Worm (Caenorhabditis elegans) whole organism, L1 larva: ENCODE results near the gene him-18.

ENCODE experiments used
- C16A3.4 ChIP-seq: fragments of 150-350 bp; optimal IDR thresholded peaks from 2 replicates; lab custom pipeline; 2014; ENCODE audit warnings: missing biosample characterization, missing genetic modification characterization
- C34B4.2 ChIP-seq: sonication (generic microtip); optimal IDR thresholded peaks from 2 replicates; lab custom pipeline; 2017; ENCODE audit warnings: mild to moderate bottlenecking, missing genetic modification characterization, missing compliant biosample characterization
- Y116A8C.19 ChIP-seq: sonication (generic microtip); optimal IDR thresholded peaks from 2 replicates; lab custom pipeline; 2016; ENCODE audit warnings: missing compliant biosample characterization, missing genetic modification characterization, borderline replicate concordance
- aha-1 ChIP-seq: fragments of 150-350 bp; optimal IDR thresholded peaks from 2 replicates; lab custom pipeline; 2014; ENCODE audit warnings: missing biosample characterization, missing genetic modification characterization
- alr-1 ChIP-seq: fragments of 200-800 bp; sonication (Bioruptor generic); optimal IDR thresholded peaks from 2 replicates; lab custom pipeline; 2018; ENCODE audit warnings: borderline replicate concordance, mild to moderate bottlenecking, missing genetic modification characterization, missing compliant biosample characterization
- aly-2 ChIP-seq: fragments of 150-350 bp; optimal IDR thresholded peaks from 2 replicates; lab custom pipeline; 2014; ENCODE audit warnings: missing biosample characterization, missing genetic modification characterization
- blmp-1 ChIP-seq: fragments of 150-350 bp; optimal IDR thresholded peaks from 2 replicates; lab custom pipeline; 2014; ENCODE audit warnings: missing biosample characterization, missing genetic modification characterization
- ceh-8 ChIP-seq: fragments of 200-800 bp; sonication (Bioruptor generic); optimal IDR thresholded peaks from 2 replicates; lab custom pipeline; 2018; ENCODE audit warnings: mild to moderate bottlenecking, missing genetic modification characterization, moderate library complexity, missing compliant biosample characterization
- dpl-1 ChIP-seq, 3 experiments: fragments of 150-350 bp in 2 of 3; sonication (generic microtip) in 1 of 3; optimal IDR thresholded peaks; 2 replicates each; lab custom pipeline; 2014 to 2017; ENCODE audit warnings: missing biosample characterization in 3 of 3, missing genetic modification characterization in 3 of 3, missing genetic modification reagents in 3 of 3
- dsc-1 ChIP-seq: sonication (generic microtip); optimal IDR thresholded peaks from 2 replicates; lab custom pipeline; 2016; ENCODE audit warnings: mild to moderate bottlenecking, missing genetic modification characterization, missing compliant biosample characterization
- efl-1 ChIP-seq, 4 experiments: fragments of 150-350 bp; optimal IDR thresholded peaks in 3 of 4; peaks in 1 of 4; 1 replicate in 1 of 4; 2 replicates in 3 of 4; lab custom pipeline; 2014; ENCODE audit warnings: missing biosample characterization in 2 of 4, missing genetic modification characterization in 2 of 4, missing genetic modification reagents in 2 of 4
- egl-13 ChIP-seq: sonication (generic microtip); optimal IDR thresholded peaks from 2 replicates; lab custom pipeline; 2016; ENCODE audit warnings: missing genotype, missing genetic modification reagents, missing genetic modification characterization, missing compliant biosample characterization
- egl-27 ChIP-seq, 2 experiments: fragments of 150-350 bp in 1 of 2; sonication (generic microtip); optimal IDR thresholded peaks; 3 replicates each; lab custom pipeline; 2017 to 2018; ENCODE audit warnings: missing biosample characterization in 2 of 2, missing genetic modification characterization in 2 of 2, missing genetic modification reagents in 2 of 2
- elt-2 ChIP-seq: sonication (generic microtip); optimal IDR thresholded peaks from 2 replicates; lab custom pipeline; 2016; ENCODE audit warnings: missing genetic modification characterization, mild to moderate bottlenecking, inconsistent platforms, missing compliant biosample characterization, missing genetic modification reagents
- ets-5 ChIP-seq: fragments of 200-800 bp; sonication (Bioruptor generic); IDR thresholded peaks from 2 replicates; pipeline ENCODE4 v1.3.6; 2022; ENCODE audit warnings: missing genetic modification characterization, missing compliant biosample characterization
- fkh-10 ChIP-seq: sonication (generic microtip); optimal IDR thresholded peaks from 2 replicates; lab custom pipeline; 2017; ENCODE audit warnings: missing biosample characterization, missing genetic modification reagents, missing genetic modification characterization
- hlh-17 ChIP-seq: fragments of 200-800 bp; sonication (Bioruptor generic); optimal IDR thresholded peaks from 2 replicates; lab custom pipeline; 2018; ENCODE audit warnings: missing genetic modification characterization, mild to moderate bottlenecking, missing compliant biosample characterization, moderate library complexity, borderline replicate concordance
- hpl-2 ChIP-seq: fragments of 150-350 bp; optimal IDR thresholded peaks from 2 replicates; lab custom pipeline; 2014; ENCODE audit warnings: missing biosample characterization, missing genetic modification reagents, missing genetic modification characterization
- isw-1 ChIP-seq: fragments of 200-800 bp; sonication (Bioruptor generic); IDR thresholded peaks from 2 replicates; pipeline ENCODE4 v1.3.6; 2022; ENCODE audit warnings: missing genetic modification characterization, missing compliant biosample characterization
- jun-1 ChIP-seq: fragments of 150-350 bp; optimal IDR thresholded peaks from 2 replicates; lab custom pipeline; 2014; ENCODE audit warnings: missing biosample characterization, missing genetic modification reagents, missing genetic modification characterization
- lin-13 ChIP-seq: fragments of 150-350 bp; optimal IDR thresholded peaks from 2 replicates; lab custom pipeline; 2014; ENCODE audit warnings: missing biosample characterization, missing genetic modification reagents, missing genetic modification characterization
- lin-35 ChIP-seq, 2 experiments: fragments of 150-350 bp; optimal IDR thresholded peaks; 2 replicates each; lab custom pipeline; 2014; ENCODE audit warnings: missing biosample characterization in 2 of 2, missing genetic modification characterization in 2 of 2, missing genetic modification reagents in 2 of 2
- lir-3 ChIP-seq: sonication (generic microtip); optimal IDR thresholded peaks from 2 replicates; lab custom pipeline; 2016; ENCODE audit warnings: mild to moderate bottlenecking, missing genetic modification characterization, moderate library complexity, missing compliant biosample characterization; ENCODE audit not compliant: poor library complexity
- lsy-2 ChIP-seq, 2 experiments: fragments of 150-350 bp; optimal IDR thresholded peaks; 2 replicates each; lab custom pipeline; 2014; ENCODE audit warnings: missing biosample characterization in 2 of 2, missing genetic modification characterization in 2 of 2
- mab-9 ChIP-seq: fragments of 200-800 bp; sonication (Bioruptor generic); IDR thresholded peaks from 2 replicates; pipeline ENCODE4 v1.3.6; 2022; ENCODE audit warnings: missing genetic modification reagents, missing genetic modification characterization, missing compliant biosample characterization
- mdl-1 ChIP-seq, 2 experiments: fragments of 150-350 bp; optimal IDR thresholded peaks; 2 replicates each; lab custom pipeline; 2014 to 2017; ENCODE audit warnings: missing biosample characterization in 2 of 2, missing genetic modification characterization in 2 of 2, inconsistent platforms in 1 of 2
- mef-2 ChIP-seq: fragments of 150-350 bp; optimal IDR thresholded peaks from 2 replicates; lab custom pipeline; 2014; ENCODE audit warnings: missing biosample characterization, missing genetic modification characterization
- mep-1 ChIP-seq: fragments of 150-350 bp; optimal IDR thresholded peaks from 2 replicates; lab custom pipeline; 2014; ENCODE audit warnings: missing biosample characterization, missing genetic modification characterization
- nhr-11 ChIP-seq: fragments of 150-350 bp; optimal IDR thresholded peaks from 2 replicates; lab custom pipeline; 2014; ENCODE audit warnings: missing biosample characterization, missing genetic modification characterization
- nhr-12 ChIP-seq: sonication (generic microtip); optimal IDR thresholded peaks from 2 replicates; lab custom pipeline; 2017; ENCODE audit warnings: missing biosample characterization, missing genetic modification characterization
- nhr-19 ChIP-seq: fragments of 200-800 bp; sonication (Bioruptor generic); conservative IDR thresholded peaks from 2 replicates; pipeline ENCODE4 v1.3.6; 2022; ENCODE audit warnings: missing genetic modification characterization, missing compliant biosample characterization
- nhr-20 ChIP-seq: sonication (generic microtip); optimal IDR thresholded peaks from 2 replicates; lab custom pipeline; 2016; ENCODE audit warnings: mild to moderate bottlenecking, missing genetic modification characterization, missing compliant biosample characterization
- nhr-237 ChIP-seq: fragments of 150-350 bp; optimal IDR thresholded peaks from 2 replicates; lab custom pipeline; 2014; ENCODE audit warnings: missing biosample characterization, missing genetic modification characterization
- nhr-47 ChIP-seq: sonication (generic microtip); optimal IDR thresholded peaks from 2 replicates; lab custom pipeline; 2016; ENCODE audit warnings: mild to moderate bottlenecking, missing genetic modification characterization, moderate library complexity, missing compliant biosample characterization
- nhr-76 ChIP-seq: sonication (generic microtip); optimal IDR thresholded peaks from 2 replicates; lab custom pipeline; 2017; ENCODE audit warnings: missing biosample characterization, missing genetic modification characterization
- nhr-84 ChIP-seq: sonication (generic microtip); optimal IDR thresholded peaks from 2 replicates; lab custom pipeline; 2017; ENCODE audit warnings: missing biosample characterization, missing genetic modification characterization
- nhr-85 ChIP-seq: sonication (generic microtip); peaks from one replicate; lab custom pipeline; 2016; ENCODE audit warnings: missing genetic modification characterization, inconsistent platforms, missing compliant biosample characterization
- pag-3 ChIP-seq: sonication (generic microtip); optimal IDR thresholded peaks from 2 replicates; lab custom pipeline; 2017; ENCODE audit warnings: missing genetic modification characterization, mild to moderate bottlenecking, missing compliant biosample characterization, antibody characterized with exemption, borderline replicate concordance; ENCODE audit not compliant: insufficient read depth
- pax-3 ChIP-seq: fragments of 200-800 bp; sonication (Bioruptor generic); optimal IDR thresholded peaks from 2 replicates; lab custom pipeline; 2018; ENCODE audit warnings: mild to moderate bottlenecking, missing genetic modification characterization, moderate library complexity, missing compliant biosample characterization
- rnt-1 ChIP-seq: sonication (generic microtip); optimal IDR thresholded peaks from 2 replicates; lab custom pipeline; 2016; ENCODE audit warnings: mild to moderate bottlenecking, missing genetic modification characterization, moderate library complexity, missing compliant biosample characterization
- snpc-4 ChIP-seq: fragments of 150-350 bp; optimal IDR thresholded peaks from 2 replicates; lab custom pipeline; 2014; ENCODE audit warnings: missing biosample characterization, missing genetic modification characterization
- sptf-1 ChIP-seq: fragments of 150-350 bp; optimal IDR thresholded peaks from 2 replicates; lab custom pipeline; 2014; ENCODE audit warnings: missing biosample characterization, missing genetic modification characterization
- sup-37 ChIP-seq: fragments of 200-800 bp; sonication (Bioruptor generic); optimal IDR thresholded peaks from 2 replicates; lab custom pipeline; 2018; ENCODE audit warnings: mild to moderate bottlenecking, missing genetic modification characterization, missing compliant biosample characterization
- swsn-7 ChIP-seq: sonication (generic microtip); optimal IDR thresholded peaks from 2 replicates; lab custom pipeline; 2016; ENCODE audit warnings: missing genetic modification characterization, missing compliant biosample characterization
- unc-130 ChIP-seq: fragments of 150-350 bp; optimal IDR thresholded peaks from 2 replicates; lab custom pipeline; 2017; ENCODE audit warnings: missing biosample characterization, missing genetic modification characterization, inconsistent platforms
- unc-30 ChIP-seq: sonication (generic microtip); optimal IDR thresholded peaks from 2 replicates; lab custom pipeline; 2017; ENCODE audit warnings: missing biosample characterization, missing genetic modification characterization
- unc-86 ChIP-seq: sonication (generic microtip); optimal IDR thresholded peaks from 2 replicates; lab custom pipeline; 2016; ENCODE audit warnings: missing genetic modification characterization, missing compliant biosample characterization
- vab-15 ChIP-seq: sonication (generic microtip); optimal IDR thresholded peaks from 2 replicates; lab custom pipeline; 2017; ENCODE audit warnings: missing genotype, mild to moderate bottlenecking, missing genetic modification characterization, missing compliant biosample characterization
- xbp-1 ChIP-seq: sonication (generic microtip); optimal IDR thresholded peaks from 2 replicates; lab custom pipeline; 2016; ENCODE audit warnings: missing genetic modification characterization, missing compliant biosample characterization
- zip-4 ChIP-seq: fragments of 200-800 bp; sonication (Bioruptor generic); optimal IDR thresholded peaks from 2 replicates; lab custom pipeline; 2018; ENCODE audit warnings: mild to moderate bottlenecking, missing genetic modification characterization, moderate library complexity, missing compliant biosample characterization
- ztf-11 ChIP-seq, 2 experiments: sonication (generic microtip); optimal IDR thresholded peaks; 2 replicates each; lab custom pipeline; 2016 to 2017; ENCODE audit warnings: missing genetic modification characterization in 2 of 2, missing biosample characterization in 1 of 2, missing compliant biosample characterization in 1 of 2

Gene him-18

DNA sequence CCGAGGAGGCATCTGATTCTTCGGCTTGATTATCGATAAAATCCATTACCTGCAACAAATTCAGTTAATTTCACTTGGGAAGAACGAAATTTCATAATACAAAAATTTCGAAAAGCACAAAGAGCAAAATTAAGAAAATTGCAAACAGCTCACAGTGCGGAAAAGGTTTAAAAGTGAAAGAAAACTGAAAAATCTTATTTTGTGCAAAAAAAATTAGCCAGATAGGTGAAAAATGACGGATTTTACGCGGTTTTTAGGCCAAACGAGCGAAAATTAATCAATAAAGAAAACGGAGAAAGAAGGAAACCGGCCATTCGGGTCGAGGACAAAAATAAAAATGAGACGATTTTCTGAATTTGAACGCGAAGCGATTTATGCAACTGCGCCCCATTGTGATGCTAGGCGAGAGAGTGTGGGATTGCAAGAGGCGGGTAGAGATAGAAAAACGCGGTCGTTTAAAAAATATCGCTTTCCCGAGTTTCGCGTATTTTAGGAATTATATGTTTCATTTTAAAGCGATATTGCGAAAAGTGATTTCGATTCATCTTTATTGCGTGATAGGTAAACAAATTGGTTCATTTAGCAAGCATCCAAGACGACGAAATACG lies 5.7 kb upstream of the him-18 start, which contains the start of gene emb-5 (continued):
- peak; percentile 81 for TF ChIP-seq C16A3.4 (tag; lab: Kevin White, UChicago)
- no peak for TF ChIP-seq nhr-237
- TF ChIP-seq aly-2: peak; percentile 7
- TF ChIP-seq egl-13 (tag; lab: Kevin White, UChicago): no peak
- no peak for TF ChIP-seq fkh-10 (GFP tag; lab: Kevin White, UChicago)
- TF ChIP-seq ztf-11 (tag; optimal IDR thresholded peaks at IDR 0.05; lab: Kevin White, UChicago): no peak
- no peak for TF ChIP-seq unc-30 (tag; lab: Kevin White, UChicago)
- TF ChIP-seq nhr-11 (tag; lab: Kevin White, UChicago): no peak
- TF ChIP-seq ceh-8 (GFP tag; lab: Kevin White, UChicago): no peak
- TF ChIP-seq nhr-84 (tag; lab: Kevin White, UChicago): no peak
- peak; percentile 96 to 98 for TF ChIP-seq lin-35 (GFP tag; optimal IDR thresholded peaks at IDR 0.05; lab: Kevin White, UChicago)
- TF ChIP-seq dpl-1 (GFP tag; optimal IDR thresholded peaks at IDR 0.05; lab: Kevin White, UChicago): peak; percentile 95 to 97 (median 96)
- TF ChIP-seq nhr-85 (tag; lab: Kevin White, UChicago): peak; percentile 80
- TF ChIP-seq elt-2 (tag; lab: Kevin White, UChicago): peak; percentile 9
- TF ChIP-seq nhr-47 (tag; lab: Kevin White, UChicago): peak; percentile 77
- TF ChIP-seq alr-1 (tag; lab: Kevin White, UChicago): no peak
- no peak for TF ChIP-seq egl-27 (tag; optimal IDR thresholded peaks at IDR 0.05; lab: Kevin White, UChicago)
- TF ChIP-seq sptf-1 (tag; lab: Kevin White, UChicago): no peak
- TF ChIP-seq hlh-17 (GFP tag; lab: Kevin White, UChicago): no peak
- TF ChIP-seq C34B4.2: no peak
- no peak for TF ChIP-seq mep-1 (tag; lab: Kevin White, UChicago)
- TF ChIP-seq jun-1 (tag; lab: Kevin White, UChicago): peak; percentile 59
- TF ChIP-seq lin-13: peak; percentile 62
- TF ChIP-seq aha-1 (tag; lab: Kevin White, UChicago): no peak
- TF ChIP-seq mdl-1 (tag; optimal IDR thresholded peaks at IDR 0.05; lab: Kevin White, UChicago): peak in 1 of 2 experiments; percentile 36
- no peak for TF ChIP-seq blmp-1
- no peak for TF ChIP-seq zip-4
- TF ChIP-seq rnt-1: peak; percentile 86
- TF ChIP-seq efl-1 (optimal IDR thresholded peaks at IDR 0.05; lab: Kevin White, UChicago): peak; percentile 76 to 97
- TF ChIP-seq efl-1 (GFP tag; optimal IDR thresholded peaks at IDR 0.05 in 1 of 2; lab: Kevin White, UChicago): peak; percentile 97 to 100
- no peak for TF ChIP-seq nhr-76
- TF ChIP-seq dsc-1 (tag; lab: Kevin White, UChicago): no peak
- peak; percentile 72 for TF ChIP-seq xbp-1 (tag; lab: Kevin White, UChicago)
- peak; percentile 0 for TF ChIP-seq lir-3
- TF ChIP-seq mab-9 (GFP tag; lab: Robert Waterston, UW): peak; percentile 40; the same call in 1 of the 2 replicates
- no peak for TF ChIP-seq pag-3 (tag; lab: Kevin White, UChicago)
- peak; percentile 61 for TF ChIP-seq unc-86
- peak; percentile 36 for TF ChIP-seq sup-37 (GFP tag; lab: Kevin White, UChicago)
- peak; percentile 61 for TF ChIP-seq swsn-7
- no peak for TF ChIP-seq Y116A8C.19 (tag; lab: Kevin White, UChicago)
- no peak for TF ChIP-seq ets-5 (GFP tag; lab: Robert Waterston, UW)
- no peak for TF ChIP-seq hpl-2 (GFP tag; lab: Kevin White, UChicago)
- TF ChIP-seq nhr-19 (GFP tag; lab: Robert Waterston, UW): peak; percentile 76
- no peak for TF ChIP-seq mef-2 (tag; lab: Kevin White, UChicago)
- no peak for TF ChIP-seq nhr-12 (tag; lab: Kevin White, UChicago)
- peak; percentile 75 for TF ChIP-seq isw-1 (GFP tag; lab: Robert Waterston, UW)
- no peak for TF ChIP-seq snpc-4 (tag; lab: Kevin White, UChicago)
- peak; percentile 67 for TF ChIP-seq nhr-20
- TF ChIP-seq vab-15: no peak
- TF ChIP-seq lsy-2 (tag; optimal IDR thresholded peaks at IDR 0.05; lab: Kevin White, UChicago): peak in 1 of 2 experiments; percentile 76
- peak; percentile 28 for TF ChIP-seq pax-3
- no peak for TF ChIP-seq unc-130 (tag; lab: Kevin White, UChicago)
